Fruit fly (Drosophila melanogaster) whole organism, embryonic: ENCODE results near the gene ast.

Experiments
- CG12744 ChIP-seq: fragments of 200-800 bp; sonication (Bioruptor generic); optimal IDR thresholded peaks from 2 replicates; lab custom pipeline; 2016; ENCODE audit warnings: missing biosample characterization, missing genetic modification characterization
- CG16815 ChIP-seq: fragments of 200-800 bp; sonication (Bioruptor generic); optimal IDR thresholded peaks from 3 replicates; lab custom pipeline; 2017; ENCODE audit warnings: missing biosample characterization, mild to moderate bottlenecking, missing genetic modification characterization
- CG2712 ChIP-seq: fragments of 200-800 bp; optimal IDR thresholded peaks from 3 replicates; lab custom pipeline; 2019; ENCODE audit warnings: missing biosample characterization, mild to moderate bottlenecking, missing genetic modification characterization, moderate library complexity
- CG32767 ChIP-seq: fragments of 200-800 bp; sonication (Bioruptor generic); IDR thresholded peaks from 2 replicates; pipeline ENCODE4 v1.3.6; 2022; ENCODE audit warnings: missing biosample characterization, missing genetic modification characterization
- CG9876 ChIP-seq: fragments of 200-800 bp; sonication (Bioruptor generic); optimal IDR thresholded peaks from 2 replicates; lab custom pipeline; 2016; ENCODE audit warnings: missing biosample characterization, missing genetic modification characterization
- Dll ChIP-seq: fragments of 200-800 bp; sonication (Bioruptor generic); IDR thresholded peaks from 4 replicates; pipeline ENCODE4 v1.3.6; 2022; ENCODE audit warnings: missing biosample characterization, missing genetic modification characterization; ENCODE audit not compliant: partially characterized antibody
- Hr78 ChIP-seq, 2 experiments: fragments of 200-800 bp in 1 of 2; fragments of >200 bp in 1 of 2; sonication (Bioruptor generic) in 1 of 2; optimal IDR thresholded peaks; 2 replicates each; lab custom pipeline; 2017 to 2019; ENCODE audit warnings: missing biosample characterization in 2 of 2, missing genetic modification characterization in 2 of 2, mild to moderate bottlenecking in 1 of 2, moderate library complexity in 1 of 2
- gro ChIP-seq: fragments of 200-800 bp; sonication (Bioruptor generic); optimal IDR thresholded peaks from 2 replicates; lab custom pipeline; 2016; ENCODE audit warnings: missing biosample characterization, missing genetic modification characterization
- h ChIP-seq: fragments of >200 bp; optimal IDR thresholded peaks from 2 replicates; lab custom pipeline; 2017
- slp2 ChIP-seq: fragments of 200-800 bp; sonication (Bioruptor generic); optimal IDR thresholded peaks from 2 replicates; lab custom pipeline; 2016; ENCODE audit warnings: missing biosample characterization, missing genetic modification characterization

DNA sequence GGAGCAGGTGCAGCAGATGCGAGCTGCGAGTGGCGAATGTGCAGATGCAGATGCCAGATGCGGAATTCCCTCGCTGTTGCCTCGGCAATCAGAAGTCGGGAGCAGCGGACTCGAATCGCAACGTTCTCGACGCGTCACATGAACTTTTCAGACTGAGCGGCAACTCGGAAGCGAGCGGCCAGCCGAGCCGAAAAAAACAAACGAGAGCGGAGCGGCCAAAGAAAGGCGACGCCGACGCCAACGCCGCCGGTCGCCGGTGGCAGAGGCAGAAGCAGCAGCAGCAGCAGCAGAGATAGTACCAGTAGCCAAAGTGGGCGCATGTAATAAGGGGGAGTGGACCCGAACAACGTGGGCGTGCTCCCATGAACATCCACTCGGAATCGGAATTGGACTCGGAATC, 24.6 kb downstream of the ast start, which contains the start of gene CG4629:
- peak; percentile 19; the same call in 1 of the 4 replicates for TF ChIP-seq Dll (GFP tag; lab: Robert Waterston, UW)
- TF ChIP-seq slp2 (GFP tag; lab: Kevin White, UChicago), result no peak
- no peak for TF ChIP-seq CG32767
- no peak for TF ChIP-seq h (lab: Kevin White, UChicago)
- TF ChIP-seq CG16815, result no peak
- TF ChIP-seq gro (GFP tag; lab: Kevin White, UChicago), result no peak
- no peak for TF ChIP-seq CG12744
- no peak for TF ChIP-seq Hr78 (GFP tag; optimal IDR thresholded peaks at IDR 0.05; lab: Kevin White, UChicago)
- TF ChIP-seq CG9876 (GFP tag; lab: Kevin White, UChicago), result no peak
- no peak for TF ChIP-seq CG2712
